Worm (Caenorhabditis elegans): ENCODE measurements around the gene CC8.3.

DNA sequence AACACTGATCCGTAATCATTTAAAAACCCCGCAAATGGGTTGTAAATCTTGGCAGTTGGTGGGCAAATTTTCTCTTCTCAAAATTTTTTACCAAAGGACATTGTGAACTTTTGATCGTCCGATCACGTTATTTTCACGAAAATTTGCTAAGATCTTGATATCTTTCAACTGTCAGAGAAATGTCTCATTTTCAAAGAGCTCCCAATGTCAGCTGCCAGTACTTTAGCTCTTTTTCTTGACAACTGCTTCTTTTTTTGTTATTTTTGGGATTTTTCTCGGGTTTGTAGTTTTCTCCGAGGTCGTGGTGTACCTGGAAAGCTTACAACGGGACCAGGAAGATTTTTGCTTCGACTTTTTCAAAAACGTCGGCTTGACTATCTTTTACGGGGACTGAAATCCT is 13.8 kb upstream of the CC8.3 start:
- no peak for TF ChIP-seq tbx-11 (GFP tag; IDR thresholded peaks at IDR 0.05)
- no peak for TF ChIP-seq flt-1 (GFP tag; IDR thresholded peaks at IDR 0.05)
- no peak for TF ChIP-seq ceh-13 (GFP tag; optimal IDR thresholded peaks at IDR 0.05)
- TF ChIP-seq F13C5.2 (tag; optimal IDR thresholded peaks at IDR 0.05) = no peak
- no peak for TF ChIP-seq hmg-4 (GFP tag; optimal IDR thresholded peaks at IDR 0.05)
- no peak for TF ChIP-seq ama-1 (optimal IDR thresholded peaks at IDR 0.05)
- TF ChIP-seq scrt-1 (GFP tag; IDR thresholded peaks at IDR 0.05) = no peak
- no peak for TF ChIP-seq aly-1 (tag; optimal IDR thresholded peaks at IDR 0.05)
- TF ChIP-seq hnd-1 (tag; optimal IDR thresholded peaks at IDR 0.05) = no peak
